Worm (Caenorhabditis elegans) whole organism, L4/young adult: ENCODE data around the gene dab-1.

Experiments used
- W03F9.2 ChIP-seq: fragments of 150-350 bp; optimal IDR thresholded peaks from 2 replicates; lab custom pipeline; 2014; ENCODE audit warnings: missing biosample characterization, missing genetic modification characterization
- dao-5 ChIP-seq: sonication (generic microtip); optimal IDR thresholded peaks from 2 replicates; lab custom pipeline; 2016; ENCODE audit warnings: missing genotype, missing genetic modification characterization, moderate library complexity, missing compliant biosample characterization
- him-1 ChIP-seq: sonication (generic microtip); optimal IDR thresholded peaks from 2 replicates; lab custom pipeline; 2016; ENCODE audit warnings: missing genotype, missing genetic modification reagents, missing genetic modification characterization, missing compliant biosample characterization

Gene dab-1

ce11 chrII:8230976-8231375, 8.8 kb downstream of the dab-1 start, which contains the start of gene M110.9:
M110.9 (plus strand) TSS chrII:8231276.
- TF ChIP-seq W03F9.2 (tag; lab: Kevin White, UChicago): no peak
- no peak for TF ChIP-seq him-1 (tag; lab: Kevin White, UChicago)
- TF ChIP-seq dao-5 (tag; lab: Kevin White, UChicago): no peak

ce11 chrII:8232489-8232888, 10.3 kb downstream of the dab-1 start, which contains the start of gene M110.7:
M110.7 (plus strand) TSS chrII:8232789.
- TF ChIP-seq W03F9.2 (tag; lab: Kevin White, UChicago) (no peak), dao-5 (tag; lab: Kevin White, UChicago) (no peak), him-1 (tag; lab: Kevin White, UChicago) (no peak)

ce11 chrII:8238155-8238554, 16.0 kb downstream of the dab-1 start, which contains the start of gene nlp-5:
nlp-5 (plus strand) TSS chrII:8238455.
- TF ChIP-seq W03F9.2 (tag; lab: Kevin White, UChicago) (no peak), dao-5 (tag; lab: Kevin White, UChicago) (no peak), him-1 (tag; lab: Kevin White, UChicago) (no peak)

ce11 chrII:8246476-8246875, 24.3 kb downstream of the dab-1 start, which contains the start of gene F35C11.3:
F35C11.3 (plus strand) TSS chrII:8246776.
- TF ChIP-seq dao-5 (tag; lab: Kevin White, UChicago) (no peak), him-1 (tag; lab: Kevin White, UChicago) (no peak), W03F9.2 (tag; lab: Kevin White, UChicago) (no peak)

ce11 chrII:8248745-8249144, 26.6 kb downstream of the dab-1 start, which contains the start of the genes F35C11.2 and F35C11.4:
F35C11.2 (minus strand) TSS chrII:8248834.
F35C11.4 (plus strand) TSS chrII:8249004.
- TF ChIP-seq W03F9.2 (tag; lab: Kevin White, UChicago): peak; percentile 4
- no peak for TF ChIP-seq dao-5 (tag; lab: Kevin White, UChicago)

- TF ChIP-seq him-1 (tag; lab: Kevin White, UChicago) (no peak), dao-5 (tag; lab: Kevin White, UChicago) (no peak), W03F9.2 (tag; lab: Kevin White, UChicago) (no peak)
Observed at ce11 chrII:8249710-8250109, 27.5 kb downstream of the dab-1 start.

ce11 chrII:8253160-8253793, 31.1 kb downstream of the dab-1 start, which contains the start of gene F35C11.5:
F35C11.5 (plus strand) TSS chrII:8253743.
- TF ChIP-seq him-1 (tag; lab: Kevin White, UChicago): no peak
- TF ChIP-seq W03F9.2 (tag; lab: Kevin White, UChicago): no peak
- TF ChIP-seq dao-5 (tag; lab: Kevin White, UChicago): no peak

- TF ChIP-seq W03F9.2 (tag; lab: Kevin White, UChicago) (no peak), dao-5 (tag; lab: Kevin White, UChicago) (no peak), him-1 (tag; lab: Kevin White, UChicago) (no peak)
Observed at ce11 chrII:8256013-8256412, 33.8 kb downstream of the dab-1 start, which contains the start of gene F35C11.7. F35C11.7 (plus strand) TSS chrII:8256313.

- no peak for TF ChIP-seq him-1 (tag; lab: Kevin White, UChicago)
Observed at ce11 chrII:8259038-8259437, 36.9 kb downstream of the dab-1 start, which contains the start of gene F35C11.6. F35C11.6 (minus strand) TSS chrII:8259138.

ce11 chrII:8259674-8260073, 37.5 kb downstream of the dab-1 start:
- TF ChIP-seq him-1 (tag; lab: Kevin White, UChicago) (no peak), dao-5 (tag; lab: Kevin White, UChicago) (no peak), W03F9.2 (tag; lab: Kevin White, UChicago) (no peak)

- TF ChIP-seq dao-5 (tag; lab: Kevin White, UChicago) (no peak), W03F9.2 (tag; lab: Kevin White, UChicago) (no peak), him-1 (tag; lab: Kevin White, UChicago) (no peak)
Observed at ce11 chrII:8263562-8263961, 41.4 kb downstream of the dab-1 start.

- TF ChIP-seq him-1 (tag; lab: Kevin White, UChicago) (no peak), W03F9.2 (tag; lab: Kevin White, UChicago) (no peak), dao-5 (tag; lab: Kevin White, UChicago) (no peak)
Observed at ce11 chrII:8264619-8265018, 42.4 kb downstream of the dab-1 start, which contains the start of gene srdh-1. srdh-1 (plus strand) TSS chrII:8264661.

ce11 chrII:8266559-8266958, 44.4 kb downstream of the dab-1 start:
- TF ChIP-seq W03F9.2 (tag; lab: Kevin White, UChicago) (no peak), him-1 (tag; lab: Kevin White, UChicago) (no peak), dao-5 (tag; lab: Kevin White, UChicago) (no peak)

- no peak for TF ChIP-seq him-1 (tag; lab: Kevin White, UChicago)
- TF ChIP-seq W03F9.2 (tag; lab: Kevin White, UChicago): no peak
- TF ChIP-seq dao-5 (tag; lab: Kevin White, UChicago): no peak
Observed at ce11 chrII:8267679-8268078, 45.5 kb downstream of the dab-1 start.
